Worm (Caenorhabditis elegans) whole organism, L4/young adult: Measurements from ENCODE around the gene scp-1.

Experiments used
- W03F9.2 ChIP-seq: fragments of 150-350 bp; optimal IDR thresholded peaks from 2 replicates; lab custom pipeline; 2014; ENCODE audit warnings: missing biosample characterization, missing genetic modification characterization
- dao-5 ChIP-seq: sonication (generic microtip); optimal IDR thresholded peaks from 2 replicates; lab custom pipeline; 2016; ENCODE audit warnings: missing genotype, missing genetic modification characterization, moderate library complexity, missing compliant biosample characterization
- him-1 ChIP-seq: sonication (generic microtip); optimal IDR thresholded peaks from 2 replicates; lab custom pipeline; 2016; ENCODE audit warnings: missing genotype, missing genetic modification reagents, missing genetic modification characterization, missing compliant biosample characterization

The scp-1 gene

DNA sequence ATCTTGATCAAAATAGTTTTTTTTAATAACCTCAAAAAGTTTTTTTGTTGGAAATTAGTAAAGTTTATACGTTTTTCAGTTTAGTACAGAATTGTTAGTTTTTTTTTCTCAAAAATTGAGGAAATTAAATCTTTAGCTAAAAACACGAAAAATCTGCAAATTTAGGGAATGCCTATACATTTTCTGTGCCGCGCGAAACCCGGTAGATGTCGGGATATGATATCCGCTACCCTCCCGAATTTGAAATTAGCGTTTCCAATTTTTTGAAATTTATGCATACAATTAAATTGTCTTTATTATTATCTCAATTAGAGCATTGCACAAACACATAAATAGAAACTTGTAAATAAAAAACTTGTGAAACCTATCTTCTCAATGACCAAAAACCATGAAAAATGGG, 780 bp upstream of the scp-1 start:
- no peak for TF ChIP-seq W03F9.2 (tag; lab: Kevin White, UChicago)
- no peak for TF ChIP-seq dao-5 (tag; lab: Kevin White, UChicago)
- no peak for TF ChIP-seq him-1 (tag; lab: Kevin White, UChicago)

DNA sequence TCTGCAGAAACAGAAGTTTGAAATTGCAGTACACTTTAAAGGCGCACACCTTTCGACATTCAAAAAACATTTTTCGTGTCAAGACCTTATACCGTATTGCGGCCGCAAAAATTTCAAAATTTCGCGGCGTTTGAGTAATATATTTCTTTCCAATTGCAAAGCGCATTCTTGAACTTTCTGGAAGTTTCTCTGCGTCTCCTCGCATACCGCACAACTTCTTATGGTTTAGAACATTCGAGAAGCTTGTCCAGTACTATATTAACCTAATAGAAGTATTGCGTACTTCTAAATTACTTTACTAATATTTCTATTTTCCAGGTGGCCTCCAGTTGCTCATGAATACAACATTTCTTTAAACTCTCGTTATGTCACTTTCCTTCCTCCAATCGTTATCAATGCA, 2.8 kb downstream of the scp-1 start:
- no peak for TF ChIP-seq dao-5 (tag; lab: Kevin White, UChicago)
- TF ChIP-seq W03F9.2 (tag; lab: Kevin White, UChicago) = no peak
- TF ChIP-seq him-1 (tag; lab: Kevin White, UChicago) = no peak

DNA sequence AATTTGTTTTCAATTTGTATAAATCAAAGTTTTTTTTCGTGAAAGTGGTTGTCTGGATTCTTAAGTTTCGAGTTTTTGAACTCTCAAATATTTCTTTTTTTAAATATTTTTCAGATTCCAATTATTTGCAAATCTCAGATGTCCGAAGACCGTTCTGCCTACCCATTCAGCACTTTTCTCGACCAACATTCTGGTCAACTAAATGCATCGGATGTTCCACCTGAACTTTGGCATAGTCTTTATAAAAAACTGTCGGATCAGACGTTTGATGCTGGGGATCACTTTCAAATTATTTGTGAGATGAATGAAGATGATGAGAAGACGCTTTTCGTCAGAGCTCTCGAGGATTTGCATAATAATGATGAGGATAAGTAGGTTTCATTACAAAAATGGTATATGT, 5.0 kb downstream of the scp-1 start, which contains the start of gene ttll-12:
TSS of gene ttll-12 (plus strand) at position 139 of the 400 bp plus-strand sequence.
- TF ChIP-seq dao-5 (tag; lab: Kevin White, UChicago) (no peak), W03F9.2 (tag; lab: Kevin White, UChicago) (no peak), him-1 (tag; lab: Kevin White, UChicago) (no peak)

DNA sequence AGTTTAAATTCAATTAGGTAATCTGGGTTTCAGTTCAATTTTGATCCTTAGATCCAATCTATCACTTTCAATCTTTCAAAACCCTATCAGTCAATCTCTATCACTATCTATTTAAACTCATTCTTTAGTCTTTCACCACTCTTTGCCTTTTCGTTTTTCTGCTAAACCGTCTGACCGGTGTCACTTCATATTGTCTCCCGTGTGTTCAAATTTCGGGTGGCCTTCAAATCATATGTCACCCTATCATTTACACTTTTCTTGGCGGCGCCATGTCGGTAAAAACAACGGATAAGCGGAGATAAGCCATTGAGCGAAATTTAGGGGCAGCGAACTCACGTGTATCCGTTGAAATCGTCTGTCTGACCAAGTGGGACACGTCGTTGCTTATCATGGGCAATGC, 10.1 kb downstream of the scp-1 start:
- no peak for TF ChIP-seq dao-5 (tag; lab: Kevin White, UChicago)
- no peak for TF ChIP-seq W03F9.2 (tag; lab: Kevin White, UChicago)
- TF ChIP-seq him-1 (tag; lab: Kevin White, UChicago) = no peak

DNA sequence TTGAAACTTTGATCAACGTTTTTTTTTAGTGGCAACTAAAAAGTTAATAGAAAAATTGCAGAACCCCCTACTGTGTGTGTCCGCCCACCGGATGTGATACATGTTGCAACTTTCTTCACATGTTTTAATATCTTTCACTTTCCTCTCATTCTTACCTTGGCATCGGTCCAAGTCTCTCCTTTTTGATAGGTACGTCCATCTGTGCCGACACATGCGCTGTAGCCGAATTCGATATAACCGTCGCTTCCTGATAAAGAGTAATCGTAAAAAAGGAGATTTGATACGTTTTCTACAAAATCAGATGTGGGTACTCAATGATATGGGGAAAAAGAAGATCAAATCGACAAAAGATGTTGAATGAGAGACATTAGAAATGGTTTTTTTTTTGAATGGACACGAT, 11.3 kb downstream of the scp-1 start:
- no peak for TF ChIP-seq W03F9.2 (tag; lab: Kevin White, UChicago)
- no peak for TF ChIP-seq him-1 (tag; lab: Kevin White, UChicago)
- no peak for TF ChIP-seq dao-5 (tag; lab: Kevin White, UChicago)

DNA sequence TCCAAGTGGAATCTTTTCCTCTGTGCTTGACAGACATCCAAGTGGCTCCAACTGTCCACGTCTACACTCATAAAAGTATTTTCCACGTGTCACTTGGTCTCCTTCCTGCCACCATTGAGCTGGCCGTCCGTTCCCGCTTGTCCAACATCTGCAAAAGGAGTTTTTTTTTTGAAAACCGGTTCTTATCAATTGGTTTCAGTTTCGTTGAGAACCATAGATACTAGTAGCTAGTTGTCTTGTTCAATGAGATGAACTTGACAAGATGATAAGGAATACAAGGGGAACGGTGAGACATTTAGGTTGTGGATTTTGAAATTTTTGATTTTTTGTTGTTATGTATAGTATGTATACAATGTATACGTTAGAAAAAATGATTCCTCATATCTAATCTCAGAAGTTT, 12.0 kb downstream of the scp-1 start:
- TF ChIP-seq W03F9.2 (tag; lab: Kevin White, UChicago) (no peak), him-1 (tag; lab: Kevin White, UChicago) (no peak), dao-5 (tag; lab: Kevin White, UChicago) (no peak)

DNA sequence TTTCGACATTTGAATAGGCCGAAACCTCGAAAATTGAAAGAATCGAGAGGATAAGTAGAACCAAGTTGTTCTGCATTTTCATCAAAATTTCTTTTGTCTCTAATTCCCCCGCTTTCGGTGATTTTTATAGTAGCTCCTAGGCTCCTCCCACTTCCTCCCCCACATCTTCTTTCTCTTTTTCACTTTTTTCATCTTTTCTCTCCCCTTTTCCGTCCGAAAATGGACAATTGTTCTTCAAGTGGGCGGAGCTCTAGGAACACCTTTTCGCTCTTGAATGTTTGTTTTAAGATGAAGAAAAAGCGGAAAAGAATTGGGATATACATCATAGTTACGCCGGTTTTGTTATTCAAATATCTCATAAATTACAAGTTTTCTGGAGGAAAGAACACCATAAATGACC, 12.7 kb downstream of the scp-1 start, which contains the start of gene F42A8.1:
TSS of gene F42A8.1 (minus strand) at position 101 of the 400 bp plus-strand sequence.
- TF ChIP-seq him-1 (tag; lab: Kevin White, UChicago) (no peak), W03F9.2 (tag; lab: Kevin White, UChicago) (no peak), dao-5 (tag; lab: Kevin White, UChicago) (no peak)

DNA sequence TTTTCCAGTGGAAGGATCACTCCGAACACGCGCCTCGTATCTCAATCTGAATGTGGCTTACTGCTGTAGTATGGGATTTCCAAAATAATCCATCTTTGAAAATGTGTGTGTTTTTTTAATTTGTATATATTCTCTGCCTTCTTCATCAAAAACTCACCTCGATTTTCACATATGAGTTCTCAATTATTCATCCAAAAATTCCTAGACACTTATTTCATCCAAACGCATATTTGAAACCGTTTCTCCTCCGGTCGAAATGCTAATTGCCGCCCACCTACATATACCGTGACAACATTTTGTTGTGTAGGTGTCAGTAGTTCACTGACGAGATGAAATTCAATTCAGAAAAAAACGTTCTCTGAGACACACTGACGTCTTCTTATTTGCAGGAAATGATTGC, 13.6 kb downstream of the scp-1 start:
- no peak for TF ChIP-seq dao-5 (tag; lab: Kevin White, UChicago)

DNA sequence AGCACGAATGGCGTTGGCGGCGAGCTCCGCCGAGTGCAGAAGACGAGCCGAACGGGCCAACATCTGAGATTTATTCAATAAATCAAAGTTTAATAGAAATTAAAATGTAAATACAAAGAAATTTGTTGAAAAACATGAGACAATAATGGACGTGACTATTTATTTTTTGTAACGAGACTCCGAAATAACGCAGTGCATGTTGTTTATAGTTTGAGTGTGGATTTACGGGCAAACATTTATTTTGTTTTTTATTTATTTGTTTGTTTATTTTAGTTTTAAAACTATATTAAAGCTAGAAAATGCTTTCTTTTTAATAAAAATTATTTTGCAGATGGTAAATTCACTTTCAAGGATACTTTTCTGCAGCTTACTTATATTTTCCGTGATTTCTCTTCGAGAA, 18.9 kb downstream of the scp-1 start, which contains the start of the genes sdhb-1 and cup-15:
TSS of gene sdhb-1 (minus strand) at position 63 of the 400 bp plus-strand sequence.
TSS of gene cup-15 (plus strand) at position 332 of the 400 bp plus-strand sequence.
- TF ChIP-seq W03F9.2 (tag; lab: Kevin White, UChicago) = no peak
- TF ChIP-seq dao-5 (tag; lab: Kevin White, UChicago) = no peak
- TF ChIP-seq him-1 (tag; lab: Kevin White, UChicago) = no peak

DNA sequence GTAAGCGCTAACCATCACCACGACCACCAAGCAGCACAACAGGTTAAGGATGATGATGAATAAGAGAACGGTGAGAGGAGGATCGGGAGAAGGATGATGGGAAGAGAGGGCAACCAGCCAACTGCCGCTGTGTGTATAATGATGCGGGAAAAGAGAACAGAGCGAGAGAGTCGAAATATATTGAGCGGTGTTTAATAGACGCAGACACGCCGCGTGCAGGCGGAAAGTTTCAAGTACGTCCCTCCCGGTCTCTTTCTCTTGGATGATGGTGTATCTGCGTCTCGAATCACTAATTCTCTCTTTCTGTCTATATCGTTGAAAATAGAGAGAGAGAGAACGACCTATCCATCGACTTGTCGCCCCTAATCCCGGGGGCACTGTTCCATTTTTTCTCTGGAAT, 22.9 kb downstream of the scp-1 start:
- TF ChIP-seq him-1 (tag; lab: Kevin White, UChicago) (no peak), W03F9.2 (tag; lab: Kevin White, UChicago) (no peak), dao-5 (tag; lab: Kevin White, UChicago) (no peak)

DNA sequence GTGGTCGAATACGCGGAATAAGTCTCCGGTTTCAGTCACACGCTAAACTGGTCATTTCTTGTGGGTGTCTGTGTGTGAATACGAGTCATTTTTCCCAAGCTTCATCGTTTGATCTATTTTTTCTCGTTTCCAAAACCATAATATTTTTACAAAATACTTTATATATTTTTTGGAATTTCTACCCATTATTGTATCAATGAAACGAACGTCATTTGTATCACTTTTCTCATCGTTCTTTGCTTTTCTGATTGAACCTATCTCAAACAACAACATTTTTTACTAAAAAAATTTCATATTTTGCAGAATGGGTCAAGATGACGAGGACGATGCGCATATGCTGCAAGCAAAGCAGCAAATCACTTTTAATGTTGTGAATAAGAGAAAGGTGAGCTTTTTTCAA, 24.4 kb downstream of the scp-1 start, which contains the start of gene mel-11:
TSS of gene mel-11 (plus strand) at position 301 of the 400 bp plus-strand sequence.
- TF ChIP-seq dao-5 (tag; lab: Kevin White, UChicago) (no peak), W03F9.2 (tag; lab: Kevin White, UChicago) (no peak), him-1 (tag; lab: Kevin White, UChicago) (no peak)

DNA sequence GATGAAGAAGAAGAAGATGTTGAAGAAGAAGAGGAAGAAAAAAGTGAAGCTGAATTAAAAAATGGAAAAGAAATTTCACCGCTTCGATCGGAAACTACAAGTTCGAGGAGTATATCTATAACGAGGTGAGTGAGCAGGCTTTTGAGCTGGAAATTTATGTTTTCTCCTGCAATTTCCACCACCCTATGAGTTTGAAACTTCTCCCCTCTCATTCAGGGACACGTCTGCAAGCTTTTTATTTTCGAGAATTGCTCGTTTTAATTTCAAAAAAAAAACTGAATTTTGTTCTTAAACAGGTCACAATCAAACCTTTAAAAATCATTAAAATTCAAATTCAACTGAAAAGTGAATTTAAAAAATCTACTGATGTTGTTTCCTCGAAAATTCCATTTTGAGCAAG, 28.4 kb downstream of the scp-1 start:
- no peak for TF ChIP-seq dao-5 (tag; lab: Kevin White, UChicago)
- no peak for TF ChIP-seq him-1 (tag; lab: Kevin White, UChicago)
- TF ChIP-seq W03F9.2 (tag; lab: Kevin White, UChicago) = no peak

DNA sequence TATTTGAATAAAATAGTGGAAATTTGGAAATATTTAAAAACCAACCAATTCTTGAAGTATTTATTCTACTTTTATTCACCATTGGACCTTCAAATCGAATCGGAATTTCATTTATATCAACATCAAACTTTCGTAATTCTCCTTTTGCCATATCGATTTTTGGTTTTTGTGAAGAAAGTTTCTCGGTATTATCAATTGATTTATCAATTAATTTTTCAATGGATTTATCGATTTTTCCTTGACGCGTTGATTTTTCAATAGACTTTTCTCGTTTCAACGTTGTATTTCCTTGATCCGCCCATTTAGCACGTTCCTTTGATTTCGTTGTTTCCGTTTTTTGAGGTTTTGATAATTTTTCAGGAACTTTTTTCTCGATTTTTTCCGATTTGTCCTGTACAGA, 35.6 kb downstream of the scp-1 start:
- TF ChIP-seq dao-5 (tag; lab: Kevin White, UChicago) (no peak), W03F9.2 (tag; lab: Kevin White, UChicago) (no peak), him-1 (tag; lab: Kevin White, UChicago) (no peak)

DNA sequence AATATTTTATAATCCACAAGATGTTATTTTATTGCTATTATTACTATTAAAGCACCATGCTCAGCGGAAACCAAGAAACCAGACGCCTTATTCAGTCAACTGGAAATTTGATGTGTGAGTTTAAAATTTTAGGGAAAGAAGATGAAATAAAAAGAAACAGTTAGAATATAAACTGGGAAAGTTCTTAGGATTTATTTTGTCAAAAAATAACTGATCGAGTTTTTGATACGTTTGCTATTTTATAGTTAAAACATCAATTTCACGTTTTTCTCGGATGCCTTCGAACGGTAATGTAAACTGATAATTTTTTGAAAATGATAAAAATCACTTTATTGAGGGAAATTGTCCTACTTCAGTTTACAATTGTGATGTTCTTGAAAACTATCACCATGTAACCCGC, 38.6 kb downstream of the scp-1 start, which contains the start of gene C06C3.3:
TSS of gene C06C3.3 (minus strand) at position 101 of the 400 bp plus-strand sequence.
- TF ChIP-seq W03F9.2 (tag; lab: Kevin White, UChicago) (no peak), him-1 (tag; lab: Kevin White, UChicago) (no peak), dao-5 (tag; lab: Kevin White, UChicago) (no peak)
